Fruit fly (Drosophila melanogaster): ENCODE results near the gene Cpr31A.

dm6 chr2L:10049280-10049679 lies 4.7 kb upstream of the Cpr31A start, which contains the start of gene CG33301:
- no peak for TF ChIP-seq CTCF (optimal IDR thresholded peaks at IDR 0.05)
- no peak for TF ChIP-seq CG8478 (optimal IDR thresholded peaks at IDR 0.05)

Measured in S2 (cell line).